Fruit fly (Drosophila melanogaster) ovary, adult (tissue): ENCODE measurements around the gene rho-4.

Experiments used
- CG17801 ChIP-seq: fragments of 200-800 bp; optimal IDR thresholded peaks from 2 replicates; lab custom pipeline; 2019; ENCODE audit warnings: missing biosample characterization, mild to moderate bottlenecking, missing genetic modification characterization, moderate library complexity; ENCODE audit not compliant: partially characterized antibody

rho-4 gene

DNA sequence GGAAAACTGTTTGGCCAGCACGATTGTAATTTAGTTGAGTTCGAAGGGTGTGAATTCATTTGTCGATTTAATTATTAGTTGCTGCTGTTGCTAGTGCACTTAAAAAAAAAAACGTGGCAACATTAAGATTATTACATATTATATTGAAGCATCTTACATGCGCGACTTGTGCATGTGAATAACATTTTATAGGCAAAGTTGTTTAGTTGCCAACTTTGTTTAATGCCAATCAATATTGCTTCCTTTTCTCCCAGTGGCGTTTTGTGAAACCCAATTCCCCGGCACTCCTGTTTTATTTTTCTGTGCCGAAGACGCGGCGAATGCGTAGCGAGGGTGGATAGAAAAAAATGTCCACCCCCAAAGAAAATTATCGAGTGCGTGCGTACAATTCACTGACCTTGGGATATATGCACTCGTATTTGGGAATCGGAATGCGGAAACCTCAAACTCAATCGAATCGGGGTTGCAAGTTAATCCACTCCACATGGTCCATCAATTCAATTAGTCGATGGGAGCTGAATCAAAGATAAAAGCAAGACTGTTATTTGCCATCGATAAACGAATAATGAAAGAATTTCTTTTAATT is 29.4 kb downstream of the rho-4 start:
- no peak for TF ChIP-seq CG17801 (GFP tag; lab: Kevin White, UChicago)

DNA sequence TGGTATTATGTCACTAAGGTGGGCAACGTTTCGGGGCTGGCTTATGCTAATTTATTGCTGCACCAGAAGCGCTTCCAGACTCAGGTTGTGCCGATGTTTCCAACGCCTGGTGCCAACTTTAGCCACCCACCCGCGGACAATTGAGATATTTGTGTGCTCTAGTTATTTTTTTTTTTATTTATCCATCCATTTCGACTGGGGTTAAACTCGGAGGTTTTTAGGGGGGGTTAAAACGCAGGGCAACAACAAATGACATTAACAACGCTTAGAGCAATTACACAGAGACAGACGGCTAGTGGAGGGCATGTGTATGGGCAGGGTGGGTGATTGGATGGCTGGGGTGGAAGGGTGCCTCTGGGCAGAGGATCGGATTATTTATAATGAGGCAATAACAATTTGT is 32.1 kb downstream of the rho-4 start:
- no peak for TF ChIP-seq CG17801 (GFP tag; lab: Kevin White, UChicago)

DNA sequence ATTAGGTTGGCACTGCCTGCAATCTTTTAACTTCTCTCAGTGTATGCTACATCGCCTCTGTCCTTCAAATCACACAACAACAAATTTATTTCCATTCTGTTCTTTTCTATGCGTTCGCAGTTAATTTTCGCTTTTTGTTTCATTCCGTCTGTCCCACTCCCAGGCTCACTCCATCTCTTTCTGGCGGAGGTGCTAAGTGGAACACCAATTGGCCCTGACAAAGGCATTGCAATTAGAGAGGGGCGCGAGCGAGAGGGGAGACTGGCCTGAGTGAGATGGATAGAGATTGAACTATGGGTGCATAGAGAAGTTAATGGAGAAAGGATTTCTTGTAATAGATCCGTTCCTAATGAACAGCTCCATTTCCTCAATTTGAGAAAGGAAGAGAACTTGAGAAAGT is 40.8 kb downstream of the rho-4 start:
- no peak for TF ChIP-seq CG17801 (GFP tag; lab: Kevin White, UChicago)

DNA sequence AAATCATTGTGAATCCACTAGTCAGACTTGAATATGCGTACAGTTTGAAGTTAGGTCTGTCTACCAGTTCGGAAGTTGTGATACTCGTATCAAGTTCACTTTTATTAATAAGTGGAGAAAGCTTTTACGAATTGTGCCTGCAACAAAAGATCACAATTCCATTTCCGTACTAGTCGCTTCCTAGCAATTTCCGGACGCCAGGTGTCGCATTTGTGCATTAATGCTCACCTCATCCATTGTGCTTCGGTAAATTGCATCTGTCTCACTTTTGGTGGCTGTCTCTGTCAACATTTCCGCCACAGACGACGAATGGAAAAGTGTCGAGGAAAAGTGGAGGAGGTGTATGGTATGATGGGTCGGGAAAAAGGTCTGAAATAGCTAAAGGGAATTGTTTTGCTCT is 43.6 kb downstream of the rho-4 start:
- TF ChIP-seq CG17801 (GFP tag; lab: Kevin White, UChicago): no peak

DNA sequence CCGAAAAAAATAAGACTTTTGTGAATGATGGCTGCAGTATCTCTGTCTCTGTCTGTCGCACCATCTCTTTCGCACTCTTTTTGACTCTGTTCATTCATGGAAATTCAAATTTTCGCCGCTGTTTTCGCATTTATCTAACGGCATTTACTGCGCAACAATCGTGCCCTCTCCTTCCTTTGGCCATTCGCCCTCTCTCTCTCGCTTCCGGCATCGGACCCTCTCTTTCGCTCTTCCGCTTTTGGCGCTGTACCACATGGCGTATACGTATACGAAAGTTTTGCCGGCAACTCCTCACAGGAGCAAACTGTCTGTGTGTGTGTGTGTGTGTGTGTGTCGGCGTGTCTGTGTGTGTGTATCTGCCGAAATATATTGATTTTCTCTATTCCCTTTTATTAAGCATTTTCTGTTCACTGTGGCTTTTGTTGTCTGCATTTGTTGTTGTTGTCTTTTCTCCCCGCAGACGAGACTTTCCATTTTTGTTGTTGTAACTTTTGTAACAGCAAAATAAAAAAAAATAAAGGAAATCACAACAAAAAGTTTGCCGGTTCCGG is 45.0 kb downstream of the rho-4 start:
- no peak for TF ChIP-seq CG17801 (GFP tag; lab: Kevin White, UChicago)

DNA sequence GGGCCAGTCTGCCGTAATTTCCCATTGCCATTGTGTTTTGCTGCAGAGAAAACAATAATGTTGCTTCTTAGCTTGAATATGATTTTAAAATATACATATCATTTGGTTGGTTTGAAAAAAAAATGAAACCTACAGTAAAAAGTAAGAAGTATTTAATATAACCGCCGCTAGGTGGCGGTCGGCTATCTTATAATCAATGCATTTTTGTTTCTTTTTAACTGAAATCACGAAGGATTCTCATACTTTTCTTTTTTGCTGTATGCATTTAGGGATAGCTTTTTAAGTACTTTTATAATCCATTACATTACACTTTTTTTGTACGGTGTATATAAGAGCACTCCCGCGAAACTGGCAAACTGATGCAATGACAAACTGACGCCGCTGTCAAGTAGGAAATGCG is 51.8 kb downstream of the rho-4 start:
- no peak for TF ChIP-seq CG17801 (GFP tag; lab: Kevin White, UChicago)

DNA sequence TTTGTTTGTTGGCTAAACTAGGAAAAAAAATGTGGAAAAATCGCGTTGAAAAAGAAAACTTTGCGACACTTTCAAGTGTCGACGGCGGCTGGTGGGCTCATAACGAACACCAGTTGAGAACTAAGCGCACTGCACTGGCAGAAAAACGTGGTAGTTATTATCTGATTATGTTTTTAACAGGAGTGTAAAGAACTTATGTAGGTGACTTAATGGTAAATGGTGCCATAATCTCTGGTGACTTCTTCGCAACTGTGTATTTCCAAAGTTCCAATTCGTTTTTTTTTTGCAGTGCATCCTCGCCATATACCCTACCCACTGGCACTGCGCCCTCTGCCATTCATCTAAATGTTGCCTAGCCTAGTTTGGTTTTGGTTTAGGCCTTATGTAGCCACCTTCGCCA is 53.4 kb downstream of the rho-4 start:
- no peak for TF ChIP-seq CG17801 (GFP tag; lab: Kevin White, UChicago)
